Fruit fly (Drosophila melanogaster) whole organism, embryonic: Measurements from ENCODE around the gene CG15043.

Experiments used
- Atf6 ChIP-seq: fragments of 200-800 bp; sonication (Bioruptor generic); IDR thresholded peaks from 2 replicates; pipeline ENCODE4 v1.3.6; 2022; ENCODE audit warnings: missing biosample characterization, missing genetic modification characterization
- BEAF-32 ChIP-seq: fragments of 200-800 bp; sonication (Bioruptor generic); optimal IDR thresholded peaks from 3 replicates; lab custom pipeline; 2017; ENCODE audit warnings: missing biosample characterization, missing genetic modification characterization, mild to moderate bottlenecking, moderate library complexity, missing genetic modification reagents
- CG10462 ChIP-seq: fragments of 200-800 bp; sonication (Bioruptor generic); optimal IDR thresholded peaks from 2 replicates; lab custom pipeline; 2016; ENCODE audit warnings: missing biosample characterization, missing genetic modification characterization
- CG11247 ChIP-seq: fragments of 200-800 bp; sonication (Bioruptor generic); IDR thresholded peaks from 2 replicates; pipeline ENCODE4 v1.3.6; 2022; ENCODE audit warnings: missing biosample characterization, missing genetic modification characterization
- CG12659 ChIP-seq: fragments of 200-800 bp; sonication (Bioruptor generic); optimal IDR thresholded peaks from 3 replicates; lab custom pipeline; 2017; ENCODE audit warnings: mild to moderate bottlenecking, missing biosample characterization, missing genetic modification reagents, missing genetic modification characterization
- CG12769 ChIP-seq: fragments of 200-800 bp; sonication (Bioruptor generic); optimal IDR thresholded peaks from 2 replicates; lab custom pipeline; 2019; ENCODE audit warnings: missing biosample characterization, mild to moderate bottlenecking, missing genetic modification characterization, moderate library complexity
- CG13123 ChIP-seq: fragments of 200-800 bp; sonication (Bioruptor generic); optimal IDR thresholded peaks from 2 replicates; lab custom pipeline; 2016; ENCODE audit warnings: missing biosample characterization, missing genetic modification characterization
- CG1603 ChIP-seq: fragments of 200-800 bp; sonication (Bioruptor generic); optimal IDR thresholded peaks from 2 replicates; lab custom pipeline; 2019; ENCODE audit warnings: missing biosample characterization, mild to moderate bottlenecking, missing genetic modification characterization, moderate library complexity
- CG17328 ChIP-seq: fragments of 200-800 bp; sonication (Bioruptor generic); IDR thresholded peaks from 2 replicates; pipeline ENCODE4 v1.3.6; 2022; ENCODE audit warnings: missing biosample characterization, missing genetic modification characterization
- CG17912 ChIP-seq: fragments of 200-800 bp; sonication (Bioruptor generic); optimal IDR thresholded peaks from 2 replicates; lab custom pipeline; 2018; ENCODE audit warnings: missing biosample characterization, mild to moderate bottlenecking, missing genetic modification characterization
- CG18476 ChIP-seq: fragments of 200-800 bp; sonication (Bioruptor generic); optimal IDR thresholded peaks from 2 replicates; lab custom pipeline; 2016; ENCODE audit warnings: missing biosample characterization, mild to moderate bottlenecking, missing genetic modification characterization
- CG18619 ChIP-seq: fragments of 200-800 bp; sonication (Bioruptor generic); optimal IDR thresholded peaks from 3 replicates; lab custom pipeline; 2017; ENCODE audit warnings: missing biosample characterization, mild to moderate bottlenecking, missing genetic modification characterization
- CG32767 ChIP-seq: fragments of 200-800 bp; sonication (Bioruptor generic); IDR thresholded peaks from 2 replicates; pipeline ENCODE4 v1.3.6; 2022; ENCODE audit warnings: missing biosample characterization, missing genetic modification characterization
- CG3995 ChIP-seq: fragments of 200-800 bp; sonication (Bioruptor generic); optimal IDR thresholded peaks from 3 replicates; lab custom pipeline; 2016; ENCODE audit warnings: missing biosample characterization, missing genetic modification characterization
- CG43689 ChIP-seq: fragments of 200-800 bp; sonication (Bioruptor generic); IDR thresholded peaks from 2 replicates; pipeline ENCODE4 v1.3.6; 2022; ENCODE audit warnings: missing biosample characterization, missing genetic modification characterization
- CG9797 ChIP-seq: fragments of 200-800 bp; sonication (Bioruptor generic); optimal IDR thresholded peaks from 3 replicates; lab custom pipeline; 2018; ENCODE audit warnings: missing biosample characterization, mild to moderate bottlenecking, missing genetic modification characterization
- Ets65A ChIP-seq: fragments of 200-800 bp; sonication (Bioruptor generic); peaks from one replicate; lab custom pipeline; 2016; ENCODE audit warnings: missing biosample characterization, missing genetic modification characterization
- Ets97D ChIP-seq: fragments of 200-800 bp; sonication (Bioruptor generic); optimal IDR thresholded peaks from 3 replicates; lab custom pipeline; 2016; ENCODE audit warnings: missing biosample characterization, missing genetic modification characterization
- HLHmδ ChIP-seq: fragments of 200-800 bp; sonication (Bioruptor generic); optimal IDR thresholded peaks from 2 replicates; lab custom pipeline; 2018; ENCODE audit warnings: missing biosample characterization, mild to moderate bottlenecking, missing genetic modification characterization, moderate library complexity
- HmgD ChIP-seq: fragments of 200-800 bp; sonication (Bioruptor generic); optimal IDR thresholded peaks from 3 replicates; lab custom pipeline; 2016; ENCODE audit warnings: missing biosample characterization, missing genetic modification characterization
- HmgZ ChIP-seq: fragments of 200-800 bp; sonication (Bioruptor generic); optimal IDR thresholded peaks from 2 replicates; lab custom pipeline; 2018; ENCODE audit warnings: missing biosample characterization, mild to moderate bottlenecking, missing genetic modification characterization
- Hmr ChIP-seq: fragments of 200-800 bp; sonication (Bioruptor generic); optimal IDR thresholded peaks from 3 replicates; lab custom pipeline; 2017; ENCODE audit warnings: mild to moderate bottlenecking, missing biosample characterization, missing genetic modification reagents, missing genetic modification characterization
- Mad ChIP-seq: fragments of 200-800 bp; sonication (Bioruptor generic); optimal IDR thresholded peaks from 2 replicates; lab custom pipeline; 2016; ENCODE audit warnings: missing biosample characterization, missing genetic modification characterization
- Med ChIP-seq: fragments of 200-800 bp; sonication (Bioruptor generic); peaks from one replicate; lab custom pipeline; 2016; ENCODE audit warnings: missing biosample characterization, missing genetic modification characterization, mild to moderate bottlenecking, inconsistent platforms, moderate library complexity
- Pdp1 ChIP-seq, 2 experiments: fragments of 200-800 bp; sonication (Bioruptor generic); optimal IDR thresholded peaks; 3 replicates each; lab custom pipeline; 2016; ENCODE audit warnings: missing biosample characterization in 2 of 2, missing genetic modification characterization in 2 of 2, mild to moderate bottlenecking in 1 of 2, moderate library complexity in 1 of 2
- Sin3A ChIP-seq: fragments of >200 bp; optimal IDR thresholded peaks from 2 replicates; lab custom pipeline; 2018
- Stat92E ChIP-seq, 3 experiments: fragments of >200 bp in 2 of 3; fragments of 200-800 bp in 1 of 3; sonication (Bioruptor generic) in 1 of 3; optimal IDR thresholded peaks; 2 replicates each; lab custom pipeline; 2017 to 2019; ENCODE audit warnings: missing biosample characterization in 3 of 3, missing genetic modification characterization in 3 of 3, mild to moderate bottlenecking in 1 of 3, moderate library complexity in 1 of 3
- Trl ChIP-seq, 3 experiments: fragments of >200 bp in 2 of 3; fragments of 200-800 bp in 1 of 3; sonication (Bioruptor generic) in 1 of 3; optimal IDR thresholded peaks; 2 replicates in 1 of 3; 3 replicates in 2 of 3; lab custom pipeline; 2016 to 2017; ENCODE audit warnings: missing biosample characterization in 1 of 3, missing genetic modification characterization in 1 of 3
- Usf ChIP-seq: fragments of 200-800 bp; sonication (Bioruptor generic); optimal IDR thresholded peaks from 2 replicates; lab custom pipeline; 2017; ENCODE audit warnings: missing genotype, missing biosample characterization, missing genetic modification characterization
- Vsx1 ChIP-seq: fragments of 200-800 bp; sonication (Bioruptor generic); optimal IDR thresholded peaks from 2 replicates; lab custom pipeline; 2017; ENCODE audit warnings: missing biosample characterization, mild to moderate bottlenecking, missing genetic modification characterization, missing genetic modification reagents
- amos ChIP-seq: fragments of 200-800 bp; sonication (Bioruptor generic); IDR thresholded peaks from 2 replicates; pipeline ENCODE4 v1.3.6; 2022; ENCODE audit warnings: missing biosample characterization, missing genetic modification characterization; ENCODE audit not compliant: partially characterized antibody
- ap ChIP-seq: fragments of 200-800 bp; sonication (Bioruptor generic); IDR thresholded peaks from 2 replicates; pipeline ENCODE4 v1.3.6; 2022; ENCODE audit warnings: missing biosample characterization, missing genetic modification characterization
- ato ChIP-seq: fragments of 200-800 bp; sonication (Bioruptor generic); IDR thresholded peaks from 2 replicates; pipeline ENCODE4 v1.3.6; 2022; ENCODE audit warnings: missing biosample characterization, missing genetic modification characterization; ENCODE audit not compliant: partially characterized antibody
- chif ChIP-seq, 2 experiments: fragments of 200-800 bp; sonication (Bioruptor generic); optimal IDR thresholded peaks; 3 replicates each; lab custom pipeline; 2016; ENCODE audit warnings: missing biosample characterization in 2 of 2, missing genetic modification characterization in 2 of 2
- ci ChIP-seq: fragments of 200-800 bp; sonication (Bioruptor generic); IDR thresholded peaks from 3 replicates; pipeline ENCODE4 v1.3.6; 2022; ENCODE audit warnings: missing biosample characterization, missing genetic modification characterization
- dati ChIP-seq: fragments of 200-800 bp; sonication (Bioruptor generic); IDR thresholded peaks from 2 replicates; pipeline ENCODE4 v1.3.6; 2022; ENCODE audit warnings: missing biosample characterization, missing genetic modification characterization
- gcm ChIP-seq: fragments of 200-800 bp; sonication (Bioruptor generic); optimal IDR thresholded peaks from 2 replicates; lab custom pipeline; 2019; ENCODE audit warnings: missing biosample characterization, mild to moderate bottlenecking, missing genetic modification characterization, moderate library complexity
- ken ChIP-seq: fragments of 200-800 bp; sonication (Bioruptor generic); IDR thresholded peaks from 3 replicates; pipeline ENCODE4 v1.3.6; 2022; ENCODE audit warnings: missing biosample characterization, missing genetic modification characterization
- kni ChIP-seq: fragments of 200-800 bp; sonication (Bioruptor generic); optimal IDR thresholded peaks from 3 replicates; lab custom pipeline; 2017; ENCODE audit warnings: mild to moderate bottlenecking, missing biosample characterization, missing genetic modification reagents, missing genetic modification characterization
- knrl ChIP-seq: fragments of 200-800 bp; sonication (Bioruptor generic); IDR thresholded peaks from 3 replicates; pipeline ENCODE4 v1.3.6; 2022; ENCODE audit warnings: missing biosample characterization, missing genetic modification characterization; ENCODE audit not compliant: partially characterized antibody
- mirr ChIP-seq: fragments of 200-800 bp; sonication (Bioruptor generic); optimal IDR thresholded peaks from 3 replicates; lab custom pipeline; 2018; ENCODE audit warnings: missing biosample characterization, mild to moderate bottlenecking, missing genetic modification characterization
- nom ChIP-seq: fragments of 200-800 bp; sonication (Bioruptor generic); optimal IDR thresholded peaks from 2 replicates; lab custom pipeline; 2017; ENCODE audit warnings: missing biosample characterization, missing genetic modification characterization, mild to moderate bottlenecking, moderate library complexity, missing genetic modification reagents
- pfk ChIP-seq: fragments of 200-800 bp; sonication (Bioruptor generic); optimal IDR thresholded peaks from 2 replicates; lab custom pipeline; 2018; ENCODE audit warnings: missing biosample characterization, mild to moderate bottlenecking, missing genetic modification characterization, moderate library complexity
- phol ChIP-seq: fragments of 200-800 bp; sonication (Bioruptor generic); optimal IDR thresholded peaks from 3 replicates; lab custom pipeline; 2018; ENCODE audit warnings: missing biosample characterization, mild to moderate bottlenecking, missing genetic modification characterization, moderate library complexity
- run ChIP-seq: fragments of 200-800 bp; sonication (Bioruptor generic); optimal IDR thresholded peaks from 3 replicates; lab custom pipeline; 2018; ENCODE audit warnings: missing biosample characterization, mild to moderate bottlenecking, missing genetic modification characterization
- sisA ChIP-seq: fragments of 200-800 bp; sonication (Bioruptor generic); IDR thresholded peaks from 2 replicates; pipeline ENCODE4 v1.3.6; 2022; ENCODE audit warnings: missing biosample characterization, missing genetic modification characterization
- slbo ChIP-seq: fragments of 200-800 bp; sonication (Bioruptor generic); IDR thresholded peaks from 2 replicates; pipeline ENCODE4 v1.3.6; 2022; ENCODE audit warnings: missing biosample characterization, missing genetic modification characterization
- unc-4 ChIP-seq: fragments of 200-800 bp; sonication (Bioruptor generic); IDR thresholded peaks from 2 replicates; pipeline ENCODE4 v1.3.6; 2022; ENCODE audit warnings: missing biosample characterization, missing genetic modification characterization; ENCODE audit not compliant: partially characterized antibody
- usp ChIP-seq: fragments of >200 bp; optimal IDR thresholded peaks from 2 replicates; lab custom pipeline; 2017; ENCODE audit warnings: missing biosample characterization, missing genetic modification characterization

Gene CG15043

dm6 chrX:18515205-18515921, 21.4 kb upstream of the CG15043 start, which contains the start of the genes Bx and HisRS (continued):
- TF ChIP-seq ap (GFP tag; lab: Robert Waterston, UW) (no peak), CG17912 (GFP tag; lab: Kevin White, UChicago) (no peak), Hmr (GFP tag; lab: Kevin White, UChicago) (peak; percentile 38), ato (no peak), gcm (no peak), CG1603 (tag; lab: Kevin White, UChicago) (peak; percentile 66), Med (peak; percentile 83), Ets97D (peak; percentile 64), CG11247 (GFP tag; lab: Robert Waterston, UW) (no peak), mirr (GFP tag; lab: Kevin White, UChicago) (no peak), Stat92E (GFP tag; optimal IDR thresholded peaks at IDR 0.05; lab: Kevin White, UChicago) (no peak), Ets65A (no peak), Vsx1 (GFP tag; lab: Kevin White, UChicago) (no peak), sisA (no peak), CG10462 (GFP tag; lab: Kevin White, UChicago) (no peak), CG3995 (GFP tag; lab: Kevin White, UChicago) (no peak), Trl (optimal IDR thresholded peaks at IDR 0.05; lab: Kevin White, UChicago) (no peak), Trl (GFP tag; optimal IDR thresholded peaks at IDR 0.05; lab: Kevin White, UChicago) (no peak), knrl (GFP tag; lab: Robert Waterston, UW) (peak; percentile 35; the same call in 1 of the 3 replicates), CG43689 (GFP tag; lab: Robert Waterston, UW) (no peak), CG13123 (no peak), nom (GFP tag; lab: Kevin White, UChicago) (no peak), CG12769 (tag; lab: Kevin White, UChicago) (peak; percentile 27), pfk (GFP tag; lab: Kevin White, UChicago) (peak; percentile 6), slbo (GFP tag; lab: Robert Waterston, UW) (0 out of 2 replicates have a peak, but pooled peaks have one; percentile 13), HmgD (no peak), HmgZ (tag; lab: Kevin White, UChicago) (peak; percentile 50), run (no peak), ci (GFP tag; lab: Robert Waterston, UW) (no peak), Atf6 (GFP tag; lab: Robert Waterston, UW) (no peak), dati (GFP tag; lab: Robert Waterston, UW) (0 out of 2 replicates have a peak, but pooled peaks have one; percentile 15), CG9797 (GFP tag; lab: Kevin White, UChicago) (peak; percentile 77), Usf (GFP tag; lab: Kevin White, UChicago) (no peak), Sin3A (peak; percentile 37), CG32767 (GFP tag; lab: Robert Waterston, UW) (no peak), usp (no peak), BEAF-32 (GFP tag; lab: Kevin White, UChicago) (peak; percentile 50), CG18476 (GFP tag; lab: Kevin White, UChicago) (no peak), CG18619 (no peak), ken (GFP tag; lab: Robert Waterston, UW) (no peak), CG17328 (GFP tag; lab: Robert Waterston, UW) (no peak; the same call in 1 of the 2 replicates), unc-4 (GFP tag; lab: Robert Waterston, UW) (no peak), amos (GFP tag; lab: Robert Waterston, UW) (peak; percentile 48; the same call in 1 of the 2 replicates), Pdp1 (GFP tag; optimal IDR thresholded peaks at IDR 0.05; lab: Kevin White, UChicago) (peak in 1 of 2 experiments; percentile 29), chif (GFP tag; optimal IDR thresholded peaks at IDR 0.05; lab: Kevin White, UChicago) (no peak), Mad (GFP tag; lab: Kevin White, UChicago) (peak; percentile 20), kni (GFP tag; lab: Kevin White, UChicago) (no peak), HLHmδ (GFP tag; lab: Kevin White, UChicago) (no peak), phol (tag; lab: Kevin White, UChicago) (peak; percentile 22), CG12659 (peak; percentile 63)
